Fruit fly (Drosophila melanogaster) whole organism, embryonic: Measurements from ENCODE around the gene CG7945.

Experiments
- Abd-B ChIP-seq: fragments of 200-800 bp; sonication (Bioruptor generic); optimal IDR thresholded peaks from 2 replicates; lab custom pipeline; 2018; ENCODE audit warnings: missing biosample characterization, mild to moderate bottlenecking, missing genetic modification characterization, moderate library complexity
- Atf3 ChIP-seq: fragments of 200-800 bp; sonication (Bioruptor generic); optimal IDR thresholded peaks from 3 replicates; lab custom pipeline; 2016; ENCODE audit warnings: missing biosample characterization, missing genetic modification characterization
- Awh ChIP-seq: fragments of 200-800 bp; sonication (Bioruptor generic); IDR thresholded peaks from 2 replicates; pipeline ENCODE4, ENCODE4 v1.3.6; 2022; ENCODE audit warnings: missing biosample characterization, missing genetic modification characterization
- CG11247 ChIP-seq: fragments of 200-800 bp; sonication (Bioruptor generic); IDR thresholded peaks from 2 replicates; pipeline ENCODE4 v1.3.6; 2022; ENCODE audit warnings: missing biosample characterization, missing genetic modification characterization
- CG12071 ChIP-seq: fragments of 200-800 bp; sonication (Bioruptor generic); optimal IDR thresholded peaks from 3 replicates; lab custom pipeline; 2018; ENCODE audit warnings: missing biosample characterization, mild to moderate bottlenecking, missing genetic modification characterization
- CG1529 ChIP-seq: fragments of 200-800 bp; sonication (Bioruptor generic); optimal IDR thresholded peaks from 3 replicates; lab custom pipeline; 2018; ENCODE audit warnings: missing biosample characterization, missing genetic modification characterization
- CG17361 ChIP-seq: fragments of 200-800 bp; sonication (Bioruptor generic); IDR thresholded peaks from 3 replicates; pipeline ENCODE4 v1.3.6; 2022; ENCODE audit warnings: missing biosample characterization, missing genetic modification characterization
- CG18619 ChIP-seq: fragments of 200-800 bp; sonication (Bioruptor generic); optimal IDR thresholded peaks from 3 replicates; lab custom pipeline; 2017; ENCODE audit warnings: missing biosample characterization, mild to moderate bottlenecking, missing genetic modification characterization
- CG2116 ChIP-seq: fragments of 200-800 bp; sonication (Bioruptor generic); optimal IDR thresholded peaks from 3 replicates; lab custom pipeline; 2018; ENCODE audit warnings: missing biosample characterization, mild to moderate bottlenecking, missing genetic modification characterization
- CG2202 ChIP-seq: fragments of 200-800 bp; sonication (Bioruptor generic); optimal IDR thresholded peaks from 2 replicates; lab custom pipeline; 2018; ENCODE audit warnings: missing biosample characterization, mild to moderate bottlenecking, missing genetic modification characterization
- CG2678 ChIP-seq: fragments of 200-800 bp; sonication (Bioruptor generic); optimal IDR thresholded peaks from 3 replicates; lab custom pipeline; 2019; ENCODE audit warnings: missing biosample characterization, mild to moderate bottlenecking, missing genetic modification characterization, moderate library complexity
- CG32532 ChIP-seq: fragments of 200-800 bp; sonication (Bioruptor generic); IDR thresholded peaks from 2 replicates; pipeline ENCODE4 v1.3.6; 2022; ENCODE audit warnings: missing biosample characterization, missing genetic modification characterization
- CG34422 ChIP-seq: fragments of 200-800 bp; sonication (Bioruptor generic); IDR thresholded peaks from 3 replicates; pipeline ENCODE4 v1.3.6; 2022; ENCODE audit warnings: missing biosample characterization, missing genetic modification characterization
- CG4360 ChIP-seq: fragments of 200-800 bp; sonication (Bioruptor generic); IDR thresholded peaks from 2 replicates; pipeline ENCODE4 v1.3.6; 2022; ENCODE audit warnings: missing biosample characterization, missing genetic modification characterization
- CG4424 ChIP-seq: fragments of 200-800 bp; sonication (Bioruptor generic); optimal IDR thresholded peaks from 3 replicates; lab custom pipeline; 2016; ENCODE audit warnings: missing biosample characterization, missing genetic modification characterization
- CG8944 ChIP-seq: fragments of 200-800 bp; sonication (Bioruptor generic); optimal IDR thresholded peaks from 3 replicates; lab custom pipeline; 2016; ENCODE audit warnings: missing biosample characterization, missing genetic modification characterization
- Chrac-16 ChIP-seq: fragments of 200-800 bp; sonication (Bioruptor generic); optimal IDR thresholded peaks from 3 replicates; lab custom pipeline; 2016; ENCODE audit warnings: missing biosample characterization, missing genetic modification characterization
- CkIIα-i1 ChIP-seq: fragments of 200-800 bp; sonication (Bioruptor generic); IDR thresholded peaks from 2 replicates; pipeline ENCODE4 v1.3.6; 2022; ENCODE audit warnings: missing biosample characterization, missing genetic modification characterization
- Dbx ChIP-seq: fragments of 200-800 bp; sonication (Bioruptor generic); IDR thresholded peaks from 3 replicates; pipeline ENCODE4 v1.3.6; 2022; ENCODE audit warnings: missing biosample characterization, missing genetic modification characterization
- Dip3 ChIP-seq: fragments of 200-800 bp; sonication (Bioruptor generic); optimal IDR thresholded peaks from 3 replicates; lab custom pipeline; 2016; ENCODE audit warnings: missing biosample characterization, missing genetic modification characterization
- E2f2 ChIP-seq: fragments of 200-800 bp; sonication (Bioruptor generic); IDR thresholded peaks from 2 replicates; pipeline ENCODE4 v1.3.6; 2022; ENCODE audit warnings: missing biosample characterization, missing genetic modification characterization
- HLH4C ChIP-seq: fragments of 200-800 bp; sonication (Bioruptor generic); IDR thresholded peaks from 3 replicates; pipeline ENCODE4 v1.3.6; 2022; ENCODE audit warnings: missing biosample characterization, missing genetic modification characterization; ENCODE audit not compliant: partially characterized antibody
- Lpt ChIP-seq: fragments of >200 bp; optimal IDR thresholded peaks from 2 replicates; lab custom pipeline; 2018; ENCODE audit warnings: missing biosample characterization, missing genetic modification characterization
- MESR4 ChIP-seq: fragments of 200-800 bp; sonication (Bioruptor generic); optimal IDR thresholded peaks from 2 replicates; lab custom pipeline; 2018; ENCODE audit warnings: missing biosample characterization, mild to moderate bottlenecking, missing genetic modification characterization, moderate library complexity
- NK7.1 ChIP-seq: fragments of 200-800 bp; sonication (Bioruptor generic); optimal IDR thresholded peaks from 3 replicates; lab custom pipeline; 2016; ENCODE audit warnings: missing biosample characterization, missing genetic modification characterization
- NfI ChIP-seq: fragments of 200-800 bp; sonication (Bioruptor generic); optimal IDR thresholded peaks from 3 replicates; lab custom pipeline; 2018; ENCODE audit warnings: missing biosample characterization, mild to moderate bottlenecking, missing genetic modification characterization, moderate library complexity
- chif ChIP-seq, 2 experiments: fragments of 200-800 bp; sonication (Bioruptor generic); optimal IDR thresholded peaks; 3 replicates each; lab custom pipeline; 2016; ENCODE audit warnings: missing biosample characterization in 2 of 2, missing genetic modification characterization in 2 of 2
- fru ChIP-seq: fragments of >200 bp; optimal IDR thresholded peaks from 2 replicates; lab custom pipeline; 2017
- ftz-f1 ChIP-seq: fragments of 200-800 bp; sonication (Bioruptor generic); optimal IDR thresholded peaks from 2 replicates; lab custom pipeline; 2016; ENCODE audit warnings: missing biosample characterization, missing genetic modification characterization
- her ChIP-seq: fragments of 200-800 bp; sonication (Bioruptor generic); optimal IDR thresholded peaks from 2 replicates; lab custom pipeline; 2016; ENCODE audit warnings: missing biosample characterization, missing genetic modification characterization
- hkb ChIP-seq, 2 experiments: fragments of 200-800 bp in 1 of 2; fragments of >200 bp in 1 of 2; sonication (Bioruptor generic) in 1 of 2; IDR thresholded peaks in 1 of 2; optimal IDR thresholded peaks in 1 of 2; 2 replicates each; pipeline versions ENCODE4 v1.3.6 to Lab custom; 2017 to 2022; ENCODE audit warnings: missing biosample characterization in 1 of 2, missing genetic modification characterization in 1 of 2
- inv ChIP-seq: fragments of 200-800 bp; sonication (Bioruptor generic); IDR thresholded peaks from 2 replicates; pipeline ENCODE4 v1.3.6; 2022; ENCODE audit warnings: missing biosample characterization, missing genetic modification characterization; ENCODE audit not compliant: partially characterized antibody
- otp ChIP-seq: fragments of 200-800 bp; sonication (Bioruptor generic); IDR thresholded peaks from 3 replicates; pipeline ENCODE4, ENCODE4 v1.3.6; 2022; ENCODE audit warnings: missing biosample characterization, missing genetic modification characterization
- pb ChIP-seq: fragments of 200-800 bp; sonication (Bioruptor generic); optimal IDR thresholded peaks from 3 replicates; lab custom pipeline; 2016; ENCODE audit warnings: missing biosample characterization, missing genetic modification characterization
- phol ChIP-seq: fragments of 200-800 bp; sonication (Bioruptor generic); optimal IDR thresholded peaks from 3 replicates; lab custom pipeline; 2018; ENCODE audit warnings: missing biosample characterization, mild to moderate bottlenecking, missing genetic modification characterization, moderate library complexity
- sens ChIP-seq: fragments of 200-800 bp; sonication (Bioruptor generic); peaks from one replicate; lab custom pipeline; 2016; ENCODE audit warnings: missing biosample characterization, missing genetic modification characterization
- slou ChIP-seq: fragments of 200-800 bp; sonication (Bioruptor generic); optimal IDR thresholded peaks from 3 replicates; lab custom pipeline; 2016; ENCODE audit warnings: missing biosample characterization, missing genetic modification characterization
- stc ChIP-seq: fragments of 200-800 bp; sonication (Bioruptor generic); IDR thresholded peaks from 2 replicates; pipeline ENCODE4 v1.3.6; 2022; ENCODE audit warnings: missing biosample characterization, missing genetic modification characterization
- stwl ChIP-seq: fragments of 200-800 bp; sonication (Bioruptor generic); optimal IDR thresholded peaks from 3 replicates; lab custom pipeline; 2018; ENCODE audit warnings: missing biosample characterization, mild to moderate bottlenecking, missing genetic modification characterization, moderate library complexity
- trh ChIP-seq: fragments of 200-800 bp; sonication (Bioruptor generic); optimal IDR thresholded peaks from 2 replicates; lab custom pipeline; 2016; ENCODE audit warnings: missing biosample characterization, missing genetic modification characterization
- ttk ChIP-seq: fragments of 200-800 bp; sonication (Bioruptor generic); IDR thresholded peaks from 2 replicates; pipeline ENCODE4 v2.1.2; 2022; ENCODE audit warnings: missing biosample characterization, missing genetic modification characterization
- yki ChIP-seq: fragments of >200 bp; optimal IDR thresholded peaks from 3 replicates; lab custom pipeline; 2018

The CG7945 gene

dm6 chr3L:15508233-15508632 is 15.7 kb downstream of the CG7945 start, which contains the start of gene CG7841 (continued):
- peak; percentile 92 for TF ChIP-seq CG11247 (GFP tag; lab: Robert Waterston, UW)
- peak; percentile 97 for TF ChIP-seq phol (tag; lab: Kevin White, UChicago)
- TF ChIP-seq MESR4 (GFP tag; lab: Kevin White, UChicago), result peak; percentile 79
- TF ChIP-seq CG32532 (GFP tag; lab: Robert Waterston, UW), result peak; percentile 97
- TF ChIP-seq E2f2, result peak; percentile 91
- TF ChIP-seq chif (GFP tag; optimal IDR thresholded peaks at IDR 0.05; lab: Kevin White, UChicago), result peak; percentile 97 to 98
- peak; percentile 94 for TF ChIP-seq Atf3 (GFP tag; lab: Kevin White, UChicago)
- TF ChIP-seq CG12071 (GFP tag; lab: Kevin White, UChicago), result peak; percentile 98
- TF ChIP-seq HLH4C (GFP tag; lab: Robert Waterston, UW), result no peak
- peak; percentile 97 for TF ChIP-seq stc (GFP tag; lab: Robert Waterston, UW)
- TF ChIP-seq CG17361 (GFP tag; lab: Robert Waterston, UW), result peak; percentile 96
- TF ChIP-seq Lpt (GFP tag; lab: Kevin White, UChicago), result no peak
- peak; percentile 98 for TF ChIP-seq NfI (GFP tag; lab: Kevin White, UChicago)
- TF ChIP-seq Awh (GFP tag; lab: Robert Waterston, UW), result peak; percentile 97
- peak; percentile 99 for TF ChIP-seq CG2678 (tag; lab: Kevin White, UChicago)
- TF ChIP-seq Abd-B (GFP tag; lab: Kevin White, UChicago), result peak; percentile 89
- TF ChIP-seq CG1529 (GFP tag; lab: Kevin White, UChicago), result peak; percentile 96
- TF ChIP-seq her (GFP tag; lab: Kevin White, UChicago), result peak; percentile 96
- peak; percentile 95 for TF ChIP-seq Dbx (GFP tag; lab: Robert Waterston, UW)
- peak; percentile 66 for TF ChIP-seq ftz-f1 (GFP tag; lab: Kevin White, UChicago)
- peak; percentile 51 for TF ChIP-seq yki (lab: Kevin White, UChicago)
- peak; percentile 94 for TF ChIP-seq ttk (GFP tag; lab: Robert Waterston, UW)
- TF ChIP-seq CG8944 (GFP tag; lab: Kevin White, UChicago), result peak; percentile 93
- TF ChIP-seq CG2116, result peak; percentile 87
- no peak for TF ChIP-seq fru (lab: Kevin White, UChicago)
- TF ChIP-seq inv (GFP tag; lab: Robert Waterston, UW), result no peak
- peak; percentile 96 for TF ChIP-seq otp (GFP tag; lab: Robert Waterston, UW)
- peak; percentile 97 for TF ChIP-seq NK7.1 (GFP tag; lab: Kevin White, UChicago)
- TF ChIP-seq CG4360, result peak; percentile 74
- TF ChIP-seq CG2202 (tag; lab: Kevin White, UChicago), result peak; percentile 99
- TF ChIP-seq Chrac-16 (GFP tag; lab: Kevin White, UChicago), result peak; percentile 96
- TF ChIP-seq CG4424 (GFP tag; lab: Kevin White, UChicago), result peak; percentile 97
- peak; percentile 78 for TF ChIP-seq stwl
- peak; percentile 97 for TF ChIP-seq Dip3
- TF ChIP-seq sens (GFP tag; lab: Kevin White, UChicago), result peak; percentile 99
- TF ChIP-seq CG34422 (GFP tag; lab: Robert Waterston, UW), result peak; percentile 94
- no peak for TF ChIP-seq CkIIα-i1 (GFP tag; lab: Robert Waterston, UW)
- TF ChIP-seq pb (GFP tag; lab: Kevin White, UChicago), result peak; percentile 95
- no peak for TF ChIP-seq hkb (optimal IDR thresholded peaks at IDR 0.05; lab: Kevin White, UChicago)
- peak; percentile 99 for TF ChIP-seq hkb (GFP tag; IDR thresholded peaks at IDR 0.05; lab: Robert Waterston, UW)
- peak; percentile 89 for TF ChIP-seq slou (GFP tag; lab: Kevin White, UChicago)
- peak; percentile 97 for TF ChIP-seq CG18619 (GFP tag; lab: Kevin White, UChicago)
- TF ChIP-seq trh (GFP tag; lab: Kevin White, UChicago), result peak; percentile 92
